Fruit fly (Drosophila melanogaster): ENCODE measurements around the gene hdly.

The hdly gene

DNA sequence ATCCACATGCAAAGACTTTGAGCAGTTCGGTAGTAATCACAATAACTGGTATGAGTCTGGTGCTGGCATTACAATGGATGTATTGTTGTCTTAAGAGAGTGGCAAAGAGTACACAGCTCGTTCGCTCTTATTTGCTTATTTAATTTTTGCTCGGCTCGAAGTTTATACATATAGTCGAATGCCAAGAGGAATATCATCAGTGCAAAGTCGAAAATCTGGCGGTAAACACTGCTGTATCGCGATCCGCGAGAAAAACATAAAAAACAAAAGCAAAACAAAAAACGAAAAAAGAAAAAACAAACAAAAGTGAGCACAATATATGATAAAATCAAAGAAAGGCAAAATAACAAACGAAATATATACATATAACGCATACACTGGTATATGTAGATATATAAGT, at the start of gene hdly:
Gene hdly (plus strand): TSS at position 194 of the 400 bp plus-strand sequence.
- TF ChIP-seq Pif1A (GFP tag; optimal IDR thresholded peaks at IDR 0.05) (peak; percentile 99), Pif1B (GFP tag; optimal IDR thresholded peaks at IDR 0.05) (peak; percentile 99), D1 (tag; optimal IDR thresholded peaks at IDR 0.05) (peak; percentile 84), gl (tag; optimal IDR thresholded peaks at IDR 0.05) (peak; percentile 100), CG17806 (tag; optimal IDR thresholded peaks at IDR 0.05) (peak; percentile 94), fd96Ca (GFP tag; IDR thresholded peaks at IDR 0.05) (peak; percentile 98), CG15710 (tag; optimal IDR thresholded peaks at IDR 0.05) (peak; percentile 97), rn (GFP tag; IDR thresholded peaks at IDR 0.05) (peak; percentile 99), CG32121 (GFP tag; IDR thresholded peaks at IDR 0.05) (peak; percentile 99), CG34367 (tag; optimal IDR thresholded peaks at IDR 0.05) (peak; percentile 99), CG14655 (GFP tag; optimal IDR thresholded peaks at IDR 0.05) (peak; percentile 98), Snoo (tag; optimal IDR thresholded peaks at IDR 0.05) (peak; percentile 98), Ets98B (GFP tag; IDR thresholded peaks at IDR 0.05) (peak; percentile 99), CG4496 (GFP tag; IDR thresholded peaks at IDR 0.05) (peak; percentile 99), CG8159 (tag; optimal IDR thresholded peaks at IDR 0.05) (peak; percentile 93), CG10348 (GFP tag; IDR thresholded peaks at IDR 0.05) (no peak), CG13204 (GFP tag; optimal IDR thresholded peaks at IDR 0.05) (peak; percentile 99), CG12605 (GFP tag; IDR thresholded peaks at IDR 0.05) (peak; percentile 100), CG9948 (tag; optimal IDR thresholded peaks at IDR 0.05) (peak; percentile 90), CG8301 (tag; optimal IDR thresholded peaks at IDR 0.05) (peak; percentile 97), EcR (GFP tag; optimal IDR thresholded peaks at IDR 0.05) (peak; percentile 80)

DNA sequence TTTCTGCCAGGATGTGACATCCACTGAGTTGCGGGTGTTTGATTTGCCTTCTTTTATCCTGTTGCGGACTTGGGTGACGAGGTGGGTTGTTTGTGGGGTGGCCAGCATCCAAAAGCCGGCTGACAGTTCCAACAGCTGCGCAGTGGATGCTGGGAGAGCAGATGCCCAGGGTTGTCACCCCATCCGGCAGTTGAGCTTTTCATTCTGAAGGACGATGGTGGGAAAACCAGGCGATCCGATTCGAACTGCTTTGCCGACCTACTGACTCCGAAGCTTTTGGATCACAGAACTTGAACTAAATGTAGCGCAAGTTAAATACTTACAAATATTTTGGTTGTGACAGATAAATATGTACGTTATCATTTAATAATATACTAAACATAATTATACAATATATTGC, 47.9 kb upstream of the hdly start, which contains the start of gene KaiR1D:
Gene KaiR1D (minus strand): TSS at position 28 of the 400 bp plus-strand sequence.
- TF ChIP-seq CG32121 (GFP tag; IDR thresholded peaks at IDR 0.05) (no peak), CG4496 (GFP tag; IDR thresholded peaks at IDR 0.05) (no peak)

DNA sequence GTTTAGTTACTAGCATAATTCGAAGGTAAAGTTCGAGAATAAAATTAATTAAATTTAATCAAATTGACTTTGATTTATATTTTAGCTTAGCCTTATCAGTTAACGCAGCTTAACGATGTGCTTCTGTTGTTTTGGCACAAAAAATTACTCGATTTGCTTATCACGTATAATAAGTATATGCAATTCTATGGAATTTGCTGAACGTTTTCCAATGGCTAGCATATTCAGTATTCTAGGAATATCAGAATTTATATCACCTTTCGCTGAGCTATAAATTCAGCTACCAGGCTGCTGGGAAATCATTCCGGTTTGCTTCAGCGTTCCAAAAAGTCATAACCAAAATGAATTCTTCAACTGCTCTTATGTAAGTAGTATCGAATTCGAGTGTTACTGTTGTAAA, 43.4 kb upstream of the hdly start, which contains the start of gene TotA:
Gene TotA (plus strand): TSS at position 301 of the 400 bp plus-strand sequence.
- no peak for TF ChIP-seq D1 (tag; optimal IDR thresholded peaks at IDR 0.05)
- no peak for TF ChIP-seq CG8159 (tag; optimal IDR thresholded peaks at IDR 0.05)

DNA sequence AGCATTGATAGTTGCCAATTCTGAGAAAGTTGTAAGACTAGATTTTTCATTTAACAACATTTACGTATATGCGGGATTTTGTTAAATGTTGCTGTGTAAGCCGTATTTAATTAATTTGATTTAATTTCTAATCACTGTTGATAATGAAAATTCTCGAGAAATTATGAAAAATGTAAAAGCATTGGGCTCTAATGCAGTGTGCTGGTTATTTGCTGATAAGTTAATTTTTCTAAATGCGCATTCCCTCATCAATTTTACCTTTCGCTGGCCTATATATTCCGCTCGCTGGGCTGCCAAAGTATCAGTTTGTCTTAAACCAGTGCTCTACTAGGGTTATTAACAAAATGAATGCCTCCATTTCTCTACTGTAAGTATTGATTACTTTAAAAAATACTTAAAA, 41.4 kb upstream of the hdly start, which contains the start of gene TotC:
Gene TotC (plus strand): TSS at position 301 of the 400 bp plus-strand sequence.
- TF ChIP-seq CG9948 (tag; optimal IDR thresholded peaks at IDR 0.05), result no peak
- no peak for TF ChIP-seq CG12605 (GFP tag; IDR thresholded peaks at IDR 0.05)
- TF ChIP-seq CG15710 (tag; optimal IDR thresholded peaks at IDR 0.05), result no peak

DNA sequence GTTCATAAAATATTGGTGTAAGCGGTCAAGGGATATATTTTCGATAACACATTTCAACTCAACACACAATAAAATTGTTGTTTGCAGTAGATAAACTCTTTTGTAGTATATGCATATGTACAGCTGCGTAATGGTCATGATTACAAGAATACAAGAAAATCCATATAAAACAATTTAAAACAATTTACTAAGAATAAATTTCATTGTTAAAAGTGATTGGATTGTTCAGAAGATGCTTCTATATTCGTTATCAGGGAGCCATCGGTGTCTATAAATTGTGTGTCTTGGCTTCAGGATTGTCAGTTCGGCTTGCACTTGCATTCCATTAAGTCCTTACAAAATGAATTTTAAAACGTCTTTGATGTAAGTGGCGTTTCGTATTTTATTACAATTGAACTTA, 40.5 kb upstream of the hdly start, which contains the start of gene TotB:
Gene TotB (plus strand): TSS at position 301 of the 400 bp plus-strand sequence.
- TF ChIP-seq CG17806 (tag; optimal IDR thresholded peaks at IDR 0.05), result no peak
- no peak for TF ChIP-seq CG15710 (tag; optimal IDR thresholded peaks at IDR 0.05)
- no peak for TF ChIP-seq CG4496 (GFP tag; IDR thresholded peaks at IDR 0.05)
- no peak for TF ChIP-seq EcR (GFP tag; optimal IDR thresholded peaks at IDR 0.05)
- no peak for TF ChIP-seq Pif1B (GFP tag; optimal IDR thresholded peaks at IDR 0.05)
- TF ChIP-seq fd96Ca (GFP tag; IDR thresholded peaks at IDR 0.05), result no peak
- no peak for TF ChIP-seq Snoo (tag; optimal IDR thresholded peaks at IDR 0.05)

DNA sequence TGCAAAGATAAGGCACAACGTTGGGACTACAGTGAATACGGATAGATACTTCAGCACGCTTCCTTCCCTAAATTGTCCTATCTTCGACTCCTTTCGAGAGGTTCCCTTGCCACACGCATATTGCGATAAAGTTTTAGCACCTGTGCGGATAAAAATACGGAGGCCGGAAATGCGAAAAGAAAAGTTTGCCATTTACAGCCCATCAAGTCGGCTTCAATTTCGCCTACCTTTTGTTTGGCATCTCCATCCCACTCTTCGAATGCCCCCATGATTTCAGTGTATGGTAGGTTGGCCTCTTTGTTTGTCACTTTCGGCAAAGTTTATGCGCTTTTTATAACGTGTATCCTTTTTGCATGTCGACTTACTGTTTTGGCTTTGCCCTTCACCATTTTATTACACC, 37.4 kb upstream of the hdly start:
- no peak for TF ChIP-seq Ets98B (GFP tag; IDR thresholded peaks at IDR 0.05)
- TF ChIP-seq Pif1A (GFP tag; optimal IDR thresholded peaks at IDR 0.05), result no peak
- TF ChIP-seq CG14655 (GFP tag; optimal IDR thresholded peaks at IDR 0.05), result no peak
- no peak for TF ChIP-seq CG9948 (tag; optimal IDR thresholded peaks at IDR 0.05)
- TF ChIP-seq CG8159 (tag; optimal IDR thresholded peaks at IDR 0.05), result no peak
- no peak for TF ChIP-seq CG12605 (GFP tag; IDR thresholded peaks at IDR 0.05)
- TF ChIP-seq CG4496 (GFP tag; IDR thresholded peaks at IDR 0.05), result no peak
- TF ChIP-seq CG32121 (GFP tag; IDR thresholded peaks at IDR 0.05), result no peak
- TF ChIP-seq CG13204 (GFP tag; optimal IDR thresholded peaks at IDR 0.05), result no peak
- TF ChIP-seq CG34367 (tag; optimal IDR thresholded peaks at IDR 0.05), result no peak
- no peak for TF ChIP-seq gl (tag; optimal IDR thresholded peaks at IDR 0.05)
- no peak for TF ChIP-seq Snoo (tag; optimal IDR thresholded peaks at IDR 0.05)
- TF ChIP-seq fd96Ca (GFP tag; IDR thresholded peaks at IDR 0.05), result no peak
- TF ChIP-seq CG17806 (tag; optimal IDR thresholded peaks at IDR 0.05), result no peak

DNA sequence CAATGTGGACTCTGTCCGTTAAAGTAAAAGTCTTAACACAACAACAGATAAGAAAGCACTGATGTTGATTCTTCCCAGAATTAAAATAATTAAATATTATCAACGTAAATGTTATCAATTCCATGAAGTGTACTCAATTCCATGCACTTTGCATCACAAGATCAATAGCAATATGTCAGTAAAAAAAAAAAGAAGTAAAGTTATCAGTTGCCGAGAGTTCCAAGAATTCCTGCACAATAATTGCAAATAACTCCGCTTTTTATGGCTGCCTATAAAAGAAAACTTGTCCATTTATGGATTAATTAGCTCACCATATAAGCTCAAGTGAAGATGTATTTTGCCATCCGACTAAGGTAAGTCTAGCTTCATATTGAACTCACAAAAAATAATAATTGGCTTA, 36.7 kb upstream of the hdly start, which contains the start of gene TotZ:
Gene TotZ (plus strand): TSS at position 301 of the 400 bp plus-strand sequence.
- TF ChIP-seq EcR (GFP tag; optimal IDR thresholded peaks at IDR 0.05) (no peak), CG12605 (GFP tag; IDR thresholded peaks at IDR 0.05) (no peak), CG8159 (tag; optimal IDR thresholded peaks at IDR 0.05) (no peak), CG15710 (tag; optimal IDR thresholded peaks at IDR 0.05) (no peak), CG8301 (tag; optimal IDR thresholded peaks at IDR 0.05) (no peak), CG32121 (GFP tag; IDR thresholded peaks at IDR 0.05) (no peak), Snoo (tag; optimal IDR thresholded peaks at IDR 0.05) (no peak), CG9948 (tag; optimal IDR thresholded peaks at IDR 0.05) (no peak), D1 (tag; optimal IDR thresholded peaks at IDR 0.05) (no peak), Pif1A (GFP tag; optimal IDR thresholded peaks at IDR 0.05) (no peak)

Data from whole organism, pupa.